Worm (Caenorhabditis elegans): ENCODE results near the gene pmpl-1.

ce11 chrX:3827311-3827710 is 39.5 kb downstream of the pmpl-1 start:
- no peak for TF ChIP-seq snpc-4 (GFP tag; optimal IDR thresholded peaks at IDR 0.05)
- no peak for TF ChIP-seq snpc-4 (tag; optimal IDR thresholded peaks at IDR 0.05)
- no peak for TF ChIP-seq K11D2.4 (GFP tag; IDR thresholded peaks at IDR 0.05)
- TF ChIP-seq mel-28 (tag; optimal IDR thresholded peaks at IDR 0.05; ENCODE audit: borderline replicate concordance) = no peak
- TF ChIP-seq ceh-27 (GFP tag; optimal IDR thresholded peaks at IDR 0.05) = no peak
- TF ChIP-seq gei-17 (GFP tag; optimal IDR thresholded peaks at IDR 0.05) = no peak
- no peak for TF ChIP-seq lag-1 (GFP tag; IDR thresholded peaks at IDR 0.05)
- TF ChIP-seq F49E8.2 (tag; optimal IDR thresholded peaks at IDR 0.05; ENCODE audit: insufficient read depth) = no peak
- TF ChIP-seq pha-4 (tag; optimal IDR thresholded peaks at IDR 0.05) = no peak
- no peak for TF ChIP-seq dpl-1 (GFP tag; optimal IDR thresholded peaks at IDR 0.05)
- no peak for TF ChIP-seq let-526 (GFP tag; IDR thresholded peaks at IDR 0.05)

All from whole organism, young adult.